Worm (Caenorhabditis elegans) whole organism, late embryonic: Measurements from ENCODE around the gene nhr-121.

Experiments
- C08G9.2 ChIP-seq: sonication (generic microtip); optimal IDR thresholded peaks from 2 replicates; lab custom pipeline; 2016; ENCODE audit warnings: mild to moderate bottlenecking, missing genetic modification characterization, moderate library complexity, missing compliant biosample characterization
- ahr-1 ChIP-seq: sonication (generic microtip); optimal IDR thresholded peaks from 2 replicates; lab custom pipeline; 2016; ENCODE audit warnings: missing genetic modification characterization, missing compliant biosample characterization
- ceh-18 ChIP-seq: sonication (generic microtip); optimal IDR thresholded peaks from 2 replicates; lab custom pipeline; 2016; ENCODE audit warnings: missing genetic modification characterization, missing compliant biosample characterization
- ceh-19 ChIP-seq: fragments of 200-800 bp; sonication (Bioruptor generic); optimal IDR thresholded peaks from 2 replicates; lab custom pipeline; 2018; ENCODE audit warnings: mild to moderate bottlenecking, missing genetic modification characterization, missing compliant biosample characterization
- ceh-2 ChIP-seq: sonication (generic microtip); optimal IDR thresholded peaks from 2 replicates; lab custom pipeline; 2016; ENCODE audit warnings: missing genotype, missing genetic modification characterization, missing compliant biosample characterization
- ceh-31 ChIP-seq: sonication (generic microtip); optimal IDR thresholded peaks from 2 replicates; lab custom pipeline; 2016; ENCODE audit warnings: missing genetic modification characterization, missing compliant biosample characterization
- ceh-45 ChIP-seq: fragments of 200-800 bp; sonication (Bioruptor generic); IDR thresholded peaks from 2 replicates; pipeline ENCODE4 v1.3.6; 2022; ENCODE audit warnings: missing genetic modification reagents, missing genetic modification characterization, missing compliant biosample characterization
- ceh-48 ChIP-seq: sonication (generic microtip); optimal IDR thresholded peaks from 2 replicates; lab custom pipeline; 2016; ENCODE audit warnings: missing genetic modification characterization, inconsistent platforms, missing compliant biosample characterization
- che-1 ChIP-seq: sonication (generic microtip); optimal IDR thresholded peaks from 2 replicates; lab custom pipeline; 2016; ENCODE audit warnings: mild to moderate bottlenecking, missing genetic modification characterization, missing compliant biosample characterization
- dmd-4 ChIP-seq: sonication (generic microtip); optimal IDR thresholded peaks from 2 replicates; lab custom pipeline; 2016; ENCODE audit warnings: borderline replicate concordance, missing genetic modification characterization, missing compliant biosample characterization
- ets-4 ChIP-seq: sonication (generic microtip); optimal IDR thresholded peaks from 2 replicates; lab custom pipeline; 2016; ENCODE audit warnings: missing genetic modification characterization, missing compliant biosample characterization
- eyg-1 ChIP-seq: sonication (generic microtip); optimal IDR thresholded peaks from 2 replicates; lab custom pipeline; 2016; ENCODE audit warnings: missing genotype, missing genetic modification characterization, missing compliant biosample characterization
- fax-1 ChIP-seq: sonication (generic microtip); optimal IDR thresholded peaks from 2 replicates; lab custom pipeline; 2016; ENCODE audit warnings: missing genotype, missing genetic modification characterization, missing compliant biosample characterization
- gmeb-2 ChIP-seq: sonication (generic microtip); optimal IDR thresholded peaks from 2 replicates; lab custom pipeline; 2016; ENCODE audit warnings: missing genetic modification characterization, inconsistent platforms, missing compliant biosample characterization
- hlh-30 ChIP-seq: sonication (generic microtip); optimal IDR thresholded peaks from 2 replicates; lab custom pipeline; 2017; ENCODE audit warnings: antibody characterized with exemption, missing genetic modification characterization, missing compliant biosample characterization; ENCODE audit not compliant: insufficient read depth
- hlh-6 ChIP-seq: sonication (generic microtip); optimal IDR thresholded peaks from 2 replicates; lab custom pipeline; 2016; ENCODE audit warnings: missing genotype, missing genetic modification characterization, missing compliant biosample characterization
- madf-2 ChIP-seq: sonication (generic microtip); optimal IDR thresholded peaks from 2 replicates; lab custom pipeline; 2017; ENCODE audit warnings: missing genetic modification characterization, missing compliant biosample characterization
- nfya-1 ChIP-seq: sonication (generic microtip); optimal IDR thresholded peaks from 2 replicates; lab custom pipeline; 2017; ENCODE audit warnings: missing genetic modification characterization, mild to moderate bottlenecking, missing compliant biosample characterization, antibody characterized with exemption, moderate library complexity
- nhr-11 ChIP-seq: fragments of 150-350 bp; optimal IDR thresholded peaks from 2 replicates; lab custom pipeline; 2014; ENCODE audit warnings: missing biosample characterization, missing genetic modification characterization
- nhr-232 ChIP-seq: sonication (generic microtip); optimal IDR thresholded peaks from 2 replicates; lab custom pipeline; 2016; ENCODE audit warnings: missing genetic modification characterization, missing compliant biosample characterization
- npax-4 ChIP-seq: sonication (generic microtip); optimal IDR thresholded peaks from 2 replicates; lab custom pipeline; 2016; ENCODE audit warnings: missing genetic modification characterization, missing compliant biosample characterization
- odd-2 ChIP-seq: sonication (generic microtip); optimal IDR thresholded peaks from 2 replicates; lab custom pipeline; 2017; ENCODE audit warnings: antibody characterized with exemption, mild to moderate bottlenecking, missing genetic modification characterization, missing compliant biosample characterization
- pat-9 ChIP-seq: fragments of 200-800 bp; sonication (Bioruptor generic); optimal IDR thresholded peaks from 2 replicates; lab custom pipeline; 2018; ENCODE audit warnings: mild to moderate bottlenecking, missing genetic modification characterization, moderate library complexity, missing compliant biosample characterization
- pha-2 ChIP-seq: sonication (generic microtip); optimal IDR thresholded peaks from 2 replicates; lab custom pipeline; 2017; ENCODE audit warnings: mild to moderate bottlenecking, missing genetic modification characterization, missing compliant biosample characterization
- pha-4 ChIP-seq: fragments of 150-350 bp; optimal IDR thresholded peaks from 2 replicates; lab custom pipeline; 2018; ENCODE audit warnings: missing biosample characterization, missing genetic modification reagents, missing genetic modification characterization
- syd-9 ChIP-seq: sonication (generic microtip); optimal IDR thresholded peaks from 2 replicates; lab custom pipeline; 2016; ENCODE audit warnings: mild to moderate bottlenecking, missing genetic modification characterization, moderate library complexity, missing compliant biosample characterization
- tbx-2 ChIP-seq: sonication (generic microtip); optimal IDR thresholded peaks from 2 replicates; lab custom pipeline; 2016; ENCODE audit warnings: missing genetic modification characterization, missing compliant biosample characterization
- unc-42 ChIP-seq: sonication (generic microtip); optimal IDR thresholded peaks from 2 replicates; lab custom pipeline; 2016; ENCODE audit warnings: missing genotype, missing genetic modification characterization, missing compliant biosample characterization
- unc-55 ChIP-seq: sonication (generic microtip); optimal IDR thresholded peaks from 2 replicates; lab custom pipeline; 2017; ENCODE audit warnings: missing biosample characterization, missing genetic modification reagents, missing genetic modification characterization
- unc-86 ChIP-seq: sonication (generic microtip); optimal IDR thresholded peaks from 2 replicates; lab custom pipeline; 2016; ENCODE audit warnings: missing genetic modification characterization, missing compliant biosample characterization

The nhr-121 gene

ce11 chrIII:2432925-2433324, 21.7 kb downstream of the nhr-121 start:
- TF ChIP-seq fax-1 (tag; lab: Kevin White, UChicago), result no peak
- TF ChIP-seq C08G9.2 (tag; lab: Kevin White, UChicago), result no peak
- TF ChIP-seq ets-4 (tag; lab: Kevin White, UChicago), result no peak
- TF ChIP-seq pat-9 (tag; lab: Kevin White, UChicago), result no peak
- TF ChIP-seq dmd-4 (tag; lab: Kevin White, UChicago), result no peak
- TF ChIP-seq ceh-18 (tag; lab: Kevin White, UChicago), result no peak
- TF ChIP-seq npax-4 (tag; lab: Kevin White, UChicago), result no peak
- TF ChIP-seq odd-2 (tag; lab: Kevin White, UChicago), result no peak

- peak; percentile 11 for TF ChIP-seq unc-42 (tag; lab: Kevin White, UChicago)
- TF ChIP-seq tbx-2 (tag; lab: Kevin White, UChicago), result peak; percentile 17
- TF ChIP-seq ceh-45, result no peak
- TF ChIP-seq ceh-48 (tag; lab: Kevin White, UChicago), result peak; percentile 76
- TF ChIP-seq ceh-31 (tag; lab: Kevin White, UChicago), result peak; percentile 50
- TF ChIP-seq ceh-2 (tag; lab: Kevin White, UChicago), result no peak
- TF ChIP-seq nfya-1, result peak; percentile 40
- peak; percentile 52 for TF ChIP-seq unc-55
Measured at ce11 chrIII:2426122-2426521, 28.5 kb downstream of the nhr-121 start, which contains the start of gene W04B5.8. Gene W04B5.8 (plus strand): TSS chrIII:2426316.

ce11 chrIII:2424783-2425329, 29.8 kb downstream of the nhr-121 start:
- peak; percentile 7 for TF ChIP-seq ceh-31 (tag; lab: Kevin White, UChicago)
- TF ChIP-seq gmeb-2 (tag; lab: Kevin White, UChicago), result no peak
- no peak for TF ChIP-seq ahr-1 (tag; lab: Kevin White, UChicago)
- no peak for TF ChIP-seq ceh-2 (tag; lab: Kevin White, UChicago)
- no peak for TF ChIP-seq madf-2 (tag; lab: Kevin White, UChicago)

- TF ChIP-seq ceh-48 (tag; lab: Kevin White, UChicago) (peak; percentile 6), unc-42 (tag; lab: Kevin White, UChicago) (no peak), ceh-19 (no peak), gmeb-2 (tag; lab: Kevin White, UChicago) (no peak), unc-86 (tag; lab: Kevin White, UChicago) (no peak), eyg-1 (no peak), syd-9 (tag; lab: Kevin White, UChicago) (no peak), ahr-1 (tag; lab: Kevin White, UChicago) (no peak)
Measured at ce11 chrIII:2423638-2424037, 31.0 kb downstream of the nhr-121 start.

- no peak for TF ChIP-seq nfya-1
- no peak for TF ChIP-seq pha-4 (tag; lab: Kevin White, UChicago)
- TF ChIP-seq madf-2 (tag; lab: Kevin White, UChicago), result no peak
- no peak for TF ChIP-seq hlh-30
- no peak for TF ChIP-seq nhr-232
- TF ChIP-seq che-1 (tag; lab: Kevin White, UChicago), result no peak
- no peak for TF ChIP-seq hlh-6 (tag; lab: Kevin White, UChicago)
- TF ChIP-seq unc-55, result no peak
- no peak for TF ChIP-seq pha-2 (tag; lab: Kevin White, UChicago)
- TF ChIP-seq ceh-18 (tag; lab: Kevin White, UChicago), result no peak
- no peak for TF ChIP-seq C08G9.2 (tag; lab: Kevin White, UChicago)
- TF ChIP-seq, all 69 proteins: peak for 0
Measured at ce11 chrIII:2421226-2421625, 33.4 kb downstream of the nhr-121 start.

- TF ChIP-seq ceh-48 (tag; lab: Kevin White, UChicago) (peak; percentile 59), pha-2 (tag; lab: Kevin White, UChicago) (no peak), nhr-11 (tag; lab: Kevin White, UChicago) (no peak)
Measured at ce11 chrIII:2419504-2419903, 35.1 kb downstream of the nhr-121 start.
